Worm (Caenorhabditis elegans) whole organism, early embryonic: Measurements from ENCODE around the gene Y54G11A.3.

Experiments used
- ama-1 ChIP-seq: fragments of 150-350 bp; optimal IDR thresholded peaks from 2 replicates; lab custom pipeline; 2014
- ets-7 ChIP-seq: sonication (generic microtip); optimal IDR thresholded peaks from 2 replicates; lab custom pipeline; 2016; ENCODE audit warnings: missing genotype, missing genetic modification characterization, missing compliant biosample characterization
- hmbx-1 ChIP-seq: sonication (generic microtip); optimal IDR thresholded peaks from 2 replicates; lab custom pipeline; 2016; ENCODE audit warnings: mild to moderate bottlenecking, missing genetic modification characterization, missing compliant biosample characterization
- hmg-4 ChIP-seq: fragments of 200-800 bp; sonication (Bioruptor generic); optimal IDR thresholded peaks from 2 replicates; lab custom pipeline; 2018; ENCODE audit warnings: mild to moderate bottlenecking, missing genetic modification characterization, missing compliant biosample characterization
- pes-1 ChIP-seq: fragments of 200-800 bp; sonication (Bioruptor generic); IDR thresholded peaks from 2 replicates; pipeline ENCODE4 v1.3.6; 2022; ENCODE audit warnings: missing genetic modification reagents, missing genetic modification characterization, missing compliant biosample characterization
- scrt-1 ChIP-seq: fragments of 200-800 bp; sonication (Bioruptor generic); IDR thresholded peaks from 2 replicates; pipeline ENCODE4 v1.3.6; 2022; ENCODE audit warnings: missing genetic modification characterization, missing compliant biosample characterization
- sea-1 ChIP-seq: fragments of 200-800 bp; sonication (Bioruptor generic); conservative IDR thresholded peaks from 2 replicates; pipeline ENCODE4 v1.3.6; 2022; ENCODE audit warnings: missing genetic modification characterization, missing compliant biosample characterization
- tbx-11 ChIP-seq: fragments of 200-800 bp; sonication (Bioruptor generic); IDR thresholded peaks from 2 replicates; pipeline ENCODE4 v1.3.6; 2022; ENCODE audit warnings: missing genetic modification characterization, missing compliant biosample characterization
- tra-4 ChIP-seq: sonication (generic microtip); optimal IDR thresholded peaks from 2 replicates; lab custom pipeline; 2017; ENCODE audit warnings: missing genetic modification characterization, missing compliant biosample characterization

DNA sequence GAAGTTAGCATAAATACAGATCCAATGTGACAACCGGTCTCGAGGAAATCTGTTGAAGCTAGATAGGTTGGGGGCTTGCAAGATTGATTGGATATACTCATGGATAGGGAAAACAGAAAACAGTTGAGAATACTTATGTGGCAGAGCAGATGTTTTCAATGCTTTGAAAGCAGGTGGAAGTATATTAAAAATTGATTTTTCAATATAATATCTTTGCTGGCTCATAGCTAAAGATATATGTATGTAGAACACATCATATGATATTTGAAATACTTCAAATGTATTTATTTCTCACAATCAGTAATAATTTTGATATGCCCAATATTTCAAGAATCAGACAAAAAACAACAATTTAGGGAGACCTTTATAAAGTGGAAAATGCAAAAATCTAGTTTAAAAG is 10.9 kb downstream of the Y54G11A.3 start, which contains the start of gene srh-41:
- TF ChIP-seq scrt-1 (GFP tag; lab: Robert Waterston, UW) (no peak), tbx-11 (no peak), pes-1 (GFP tag; lab: Robert Waterston, UW) (no peak), tra-4 (tag; lab: Kevin White, UChicago) (no peak), ama-1 (no peak), ets-7 (no peak), sea-1 (GFP tag; lab: Robert Waterston, UW) (no peak), hmg-4 (GFP tag; lab: Kevin White, UChicago) (no peak), hmbx-1 (no peak)
